Fruit fly (Drosophila melanogaster) whole organism: Measurements from ENCODE around the gene CG14442.

Source experiments
- Dll ChIP-seq: fragments of >200 bp; optimal IDR thresholded peaks from 2 replicates; lab custom pipeline; 2017
- pan ChIP-seq: fragments of >200 bp; optimal IDR thresholded peaks from 2 replicates; lab custom pipeline; 2017
- psq ChIP-seq: fragments of >200 bp; optimal IDR thresholded peaks from 2 replicates; lab custom pipeline; 2017
- usp ChIP-seq: fragments of >200 bp; optimal IDR thresholded peaks from 2 replicates; lab custom pipeline; 2017; ENCODE audit warnings: missing biosample characterization, missing genetic modification characterization, mixed read lengths

dm6 chrX:6739936-6740668 is 45.3 kb upstream of the CG14442 start, which contains the start of gene CG3168:
- no peak for TF ChIP-seq Dll
- no peak for TF ChIP-seq usp
- no peak for TF ChIP-seq psq (lab: Kevin White, UChicago)
- TF ChIP-seq pan, result no peak
